Worm (Caenorhabditis elegans) whole organism, dauer: ENCODE measurements around the gene sor-1.

Experiments used
- unc-62 ChIP-seq: sonication (generic microtip); optimal IDR thresholded peaks from 2 replicates; lab custom pipeline; 2017; ENCODE audit warnings: missing biosample characterization, missing genetic modification reagents, missing genetic modification characterization

sor-1 gene

ce11 chrIII:8417968-8418267 lies at the start of gene sor-1:
sor-1 (plus strand) TSS chrIII:8418168.
- TF ChIP-seq unc-62 (GFP tag; lab: Kevin White, UChicago): no peak

DNA sequence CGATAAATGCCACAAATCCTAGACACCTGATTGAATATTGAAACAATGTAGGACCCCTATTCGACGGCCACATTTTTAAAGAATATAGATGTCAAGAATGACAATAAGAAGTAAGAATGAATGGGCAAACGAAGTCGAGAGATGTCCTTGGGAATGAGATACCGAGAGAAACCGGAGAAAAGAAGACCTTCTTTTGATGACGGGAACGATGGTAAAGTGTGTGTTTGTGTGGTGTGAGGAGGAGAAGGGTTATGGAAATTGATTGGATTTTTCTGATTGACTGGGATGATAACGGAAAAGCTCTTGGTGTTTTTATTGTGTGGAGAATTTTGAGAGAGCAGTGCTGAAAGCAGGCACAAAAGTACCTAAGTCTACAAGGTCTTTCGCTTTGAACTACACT lies 49.3 kb upstream of the sor-1 start, which contains the start of gene R05D3.9:
Gene R05D3.9, minus strand, starts transcription at position 101 of the 400 bp plus-strand sequence.
- no peak for TF ChIP-seq unc-62 (GFP tag; lab: Kevin White, UChicago)

DNA sequence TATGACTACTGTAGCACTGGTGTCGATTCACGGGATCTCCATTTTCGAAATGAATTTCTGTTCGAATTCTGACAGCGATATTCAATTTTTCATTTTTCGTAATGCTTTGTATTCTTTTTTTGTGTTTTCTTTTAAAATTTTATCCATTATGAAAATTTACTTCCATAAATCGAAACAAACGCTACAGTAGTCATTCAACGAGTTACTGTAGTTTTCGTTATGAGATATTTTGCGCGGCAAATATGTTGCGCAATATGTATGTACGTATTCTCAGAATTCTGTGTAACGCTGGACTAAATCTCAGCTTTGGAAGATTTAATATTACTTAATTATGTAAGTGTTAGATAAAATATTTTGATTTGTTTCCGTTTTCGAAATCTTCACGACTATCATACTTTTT lies 48.8 kb upstream of the sor-1 start:
- TF ChIP-seq unc-62 (GFP tag; lab: Kevin White, UChicago): no peak

- TF ChIP-seq unc-62 (GFP tag; lab: Kevin White, UChicago): no peak
Measured at ce11 chrIII:8370188-8370587, 47.8 kb upstream of the sor-1 start.

DNA sequence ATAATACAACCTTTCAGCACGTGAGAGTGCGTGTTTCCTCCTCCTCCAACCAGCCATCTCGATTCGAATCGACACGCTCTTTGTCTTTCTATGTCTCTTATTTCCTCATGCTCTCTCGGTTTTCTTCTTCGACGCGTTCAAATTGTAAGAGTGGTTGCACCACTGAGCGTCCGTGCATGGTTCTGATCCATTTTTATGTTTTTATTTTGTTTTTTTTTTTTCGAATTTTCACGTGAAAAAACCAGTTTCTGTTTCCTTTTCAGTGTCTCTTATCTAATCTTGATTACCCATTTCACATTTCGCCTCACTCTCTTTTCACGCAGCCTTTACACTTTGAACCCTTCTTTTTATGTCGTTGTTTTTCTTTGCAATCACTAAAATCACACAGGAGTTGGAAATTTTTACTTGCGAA lies 47.1 kb upstream of the sor-1 start:
- no peak for TF ChIP-seq unc-62 (GFP tag; lab: Kevin White, UChicago)

- TF ChIP-seq unc-62 (GFP tag; lab: Kevin White, UChicago): no peak
Measured at ce11 chrIII:8371595-8372305, 46.2 kb upstream of the sor-1 start, which contains the start of gene lmbr-1. lmbr-1 (plus strand) TSS chrIII:8372255.

DNA sequence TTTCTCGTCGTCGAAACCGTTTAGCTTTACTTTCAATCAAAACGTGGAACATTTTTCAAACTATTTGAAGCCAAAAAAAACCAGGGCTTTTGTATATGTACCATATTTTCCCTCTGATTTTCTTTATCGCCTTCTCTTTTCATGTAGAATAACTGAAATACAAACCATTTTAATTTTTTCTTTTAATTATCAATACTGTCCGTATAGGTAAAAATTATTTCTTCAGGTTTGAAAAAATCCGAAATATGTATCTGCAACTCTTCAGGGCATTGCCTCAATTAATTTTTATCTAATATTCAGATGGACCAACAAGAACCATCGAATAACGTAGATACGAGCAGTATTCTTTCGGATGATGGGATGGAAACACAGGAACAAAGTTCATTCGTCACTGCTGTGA lies 43.0 kb upstream of the sor-1 start, which contains the start of gene met-2:
Gene met-2, plus strand, starts transcription at position 301 of the 400 bp plus-strand sequence.
- TF ChIP-seq unc-62 (GFP tag; lab: Kevin White, UChicago): no peak

- TF ChIP-seq unc-62 (GFP tag; lab: Kevin White, UChicago): no peak
Measured at ce11 chrIII:8380645-8381044, 37.3 kb upstream of the sor-1 start, which contains the start of gene R05D3.12. R05D3.12 (plus strand) TSS chrIII:8380945.

DNA sequence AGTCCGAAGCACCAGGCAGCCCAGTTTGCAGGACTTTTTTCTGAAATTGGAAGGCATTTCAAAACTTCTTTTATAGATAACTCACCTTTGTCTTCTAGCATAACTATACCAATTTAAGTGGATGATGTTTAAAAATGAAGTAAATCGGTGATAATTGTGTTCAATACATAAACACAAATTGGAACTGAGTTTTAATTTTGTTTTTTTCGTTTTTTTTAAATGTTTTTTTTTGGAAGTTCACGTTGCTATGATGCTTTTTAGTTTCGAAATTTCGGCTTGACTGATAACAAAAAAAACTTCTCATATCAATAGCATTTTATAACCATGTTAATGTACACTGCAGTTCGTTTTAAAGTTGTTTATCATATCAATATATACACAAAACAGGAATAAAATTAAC lies 28.4 kb upstream of the sor-1 start, which contains the start of gene ZK353.4:
Gene ZK353.4, minus strand, starts transcription at position 101 of the 400 bp plus-strand sequence.
- TF ChIP-seq unc-62 (GFP tag; lab: Kevin White, UChicago): no peak

DNA sequence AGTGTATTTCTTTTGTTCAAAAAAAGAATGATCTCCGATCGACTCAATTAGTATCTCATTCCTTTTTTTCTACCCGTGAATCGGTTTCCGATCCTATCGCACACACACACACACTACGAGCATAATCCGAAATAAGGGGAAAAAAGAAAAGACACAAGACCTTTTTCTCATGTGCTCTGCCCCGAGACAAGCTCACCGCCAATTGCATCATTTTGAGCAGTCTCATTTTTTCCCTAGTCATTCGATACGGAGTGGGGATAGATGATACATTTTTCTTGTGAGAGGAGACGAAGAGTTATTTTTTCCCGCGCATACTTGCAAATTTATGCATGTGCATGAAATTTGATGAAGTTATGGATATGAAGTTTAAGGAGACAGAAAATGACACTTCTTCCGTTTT lies 25.7 kb upstream of the sor-1 start:
- no peak for TF ChIP-seq unc-62 (GFP tag; lab: Kevin White, UChicago)

DNA sequence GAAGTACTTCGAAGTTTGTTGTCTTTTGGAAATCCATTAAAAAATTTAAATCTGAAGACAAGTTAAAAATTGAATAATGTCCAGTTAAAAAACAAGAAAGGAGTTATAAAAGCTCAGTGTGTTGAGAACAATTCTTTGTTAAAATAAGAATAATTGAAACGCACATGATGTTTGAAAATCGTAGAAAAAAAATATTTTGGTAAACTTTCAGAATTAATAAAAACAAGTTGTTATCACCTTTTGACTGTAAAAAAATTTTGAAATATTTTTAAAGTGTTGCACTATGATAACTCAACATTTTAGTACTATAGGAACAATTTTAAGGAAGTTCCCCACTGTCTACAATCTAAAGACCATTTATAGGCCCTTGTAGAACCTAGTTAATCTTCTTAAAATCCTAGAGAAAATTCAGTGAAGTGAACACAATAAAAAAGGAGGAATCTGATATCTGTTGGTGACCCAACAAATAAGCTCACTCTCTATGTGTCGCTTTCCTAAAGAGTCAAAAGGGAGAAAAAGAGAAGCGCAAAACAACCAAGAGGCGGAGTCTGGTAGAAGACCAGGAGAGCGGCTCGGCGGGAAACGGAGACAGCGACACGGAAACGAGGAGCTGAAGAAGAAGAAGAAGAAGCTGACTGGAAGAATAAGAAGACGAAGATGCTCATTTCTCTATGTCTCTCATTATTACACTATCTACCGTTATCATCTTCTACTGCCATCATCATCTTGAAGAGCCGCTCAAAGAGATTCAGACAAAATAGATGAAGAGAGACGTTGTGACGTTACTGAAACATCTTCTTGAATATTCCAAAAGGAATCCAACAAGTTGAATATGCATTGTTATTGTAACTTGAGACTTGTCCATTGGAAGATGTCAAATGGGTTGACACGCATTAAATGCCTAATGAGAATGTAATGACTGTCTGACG lies 23.3 kb upstream of the sor-1 start, which contains the start of gene ZK353.10:
Gene ZK353.10, minus strand, starts transcription at position 51 of the 929 bp plus-strand sequence.
- TF ChIP-seq unc-62 (GFP tag; lab: Kevin White, UChicago): no peak

- TF ChIP-seq unc-62 (GFP tag; lab: Kevin White, UChicago): no peak
Measured at ce11 chrIII:8395685-8396084, 22.3 kb upstream of the sor-1 start, which contains the start of gene ZK353.3. ZK353.3 (plus strand) TSS chrIII:8395985.

DNA sequence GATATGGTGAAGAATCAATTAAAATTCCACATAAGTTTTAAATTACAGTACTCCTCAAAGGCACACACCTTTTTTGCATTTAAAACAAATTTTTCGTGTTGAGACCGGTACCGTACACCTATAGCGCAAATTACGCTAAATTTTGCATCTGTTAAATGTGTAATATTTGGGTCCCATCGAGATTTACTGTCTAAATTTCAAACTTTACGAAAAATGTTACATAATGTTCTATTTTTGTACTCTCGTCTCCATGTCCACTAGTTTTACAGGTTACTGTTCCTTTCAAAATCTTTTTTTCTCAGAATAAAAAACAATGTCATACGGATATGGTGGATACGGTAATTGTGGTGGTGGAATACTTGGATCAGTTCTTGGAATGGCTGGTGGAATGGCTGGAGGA lies 19.6 kb upstream of the sor-1 start, which contains the start of gene ZK353.2:
Gene ZK353.2, plus strand, starts transcription at position 301 of the 400 bp plus-strand sequence.
- TF ChIP-seq unc-62 (GFP tag; lab: Kevin White, UChicago): no peak

DNA sequence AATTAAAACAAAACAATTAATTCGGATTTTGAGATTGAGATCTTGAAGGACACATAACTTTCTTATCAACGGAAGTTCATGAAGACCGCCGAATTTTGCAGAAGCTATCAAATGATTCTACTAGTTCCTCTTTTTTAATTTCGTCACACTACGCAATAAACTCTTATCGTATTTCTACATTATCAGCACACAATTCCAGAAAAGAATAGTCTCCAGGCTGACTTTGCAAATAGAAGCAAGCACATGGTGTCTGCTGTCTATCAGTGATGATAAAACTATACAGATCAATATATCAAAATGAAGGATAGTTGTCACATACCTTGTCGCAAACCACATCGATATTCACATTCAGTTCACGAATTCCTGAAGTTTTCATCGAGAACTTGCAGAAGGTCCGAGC lies 17.5 kb upstream of the sor-1 start:
- no peak for TF ChIP-seq unc-62 (GFP tag; lab: Kevin White, UChicago)

DNA sequence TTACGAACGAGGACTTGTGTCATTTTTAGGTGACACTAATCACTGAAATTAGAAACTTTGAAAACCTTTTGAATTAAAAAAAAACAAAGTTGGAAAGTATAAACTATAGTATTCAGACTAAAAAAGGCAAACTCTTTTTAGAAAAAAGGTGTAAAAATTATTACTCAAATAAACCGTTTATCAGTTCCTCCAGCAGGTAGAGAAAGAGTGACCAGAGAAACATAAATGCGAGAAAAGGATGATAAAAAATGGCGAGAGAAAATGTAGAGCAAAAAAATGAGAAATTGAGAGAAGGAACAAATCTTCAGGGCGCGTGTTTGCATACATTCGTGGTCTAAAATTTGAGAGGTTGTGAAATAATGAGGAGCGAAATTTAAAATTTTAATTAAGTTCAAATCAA lies 16.1 kb upstream of the sor-1 start, which contains the start of gene lap-1:
Gene lap-1, minus strand, starts transcription at position 42 of the 400 bp plus-strand sequence.
- TF ChIP-seq unc-62 (GFP tag; lab: Kevin White, UChicago): no peak

ce11 chrIII:8402633-8403032 lies 15.3 kb upstream of the sor-1 start:
- TF ChIP-seq unc-62 (GFP tag; lab: Kevin White, UChicago): no peak
